Fruit fly (Drosophila melanogaster): Measurements from ENCODE around the gene CG17361.

CG17361 gene

dm6 chr3L:13964635-13965501 lies 32.1 kb upstream of the CG17361 start, which contains the start of the genes Meics, Nxf3 and ssp2 (continued):
- TF ChIP-seq Hr3 (GFP tag; optimal IDR thresholded peaks at IDR 0.05): peak; percentile 60
- no peak for TF ChIP-seq CG31388 (GFP tag; optimal IDR thresholded peaks at IDR 0.05)
- TF ChIP-seq inv (GFP tag; IDR thresholded peaks at IDR 0.05; ENCODE audit: partially characterized antibody): peak; percentile 46
- TF ChIP-seq HLHmδ (GFP tag; optimal IDR thresholded peaks at IDR 0.05): peak; percentile 27
- TF ChIP-seq Blimp-1 (GFP tag; optimal IDR thresholded peaks at IDR 0.05): peak; percentile 99
- no peak for TF ChIP-seq CG8089 (GFP tag; optimal IDR thresholded peaks at IDR 0.05)
- peak; percentile 57 for TF ChIP-seq CG2116 (GFP tag; optimal IDR thresholded peaks at IDR 0.05)
- no peak for TF ChIP-seq sd (tag; optimal IDR thresholded peaks at IDR 0.05)
- TF ChIP-seq ato (GFP tag; IDR thresholded peaks at IDR 0.05; ENCODE audit: partially characterized antibody): peak; percentile 68
- TF ChIP-seq CG32772 (GFP tag; IDR thresholded peaks at IDR 0.05): 0 out of 2 replicates have a peak, but pooled peaks have one; percentile 12
- no peak for TF ChIP-seq Max (GFP tag; optimal IDR thresholded peaks at IDR 0.05)
- no peak for TF ChIP-seq Stat92E (GFP tag; optimal IDR thresholded peaks at IDR 0.05)
- peak; percentile 13 for TF ChIP-seq Sin3A (optimal IDR thresholded peaks at IDR 0.05)
- peak; percentile 54; the same call in 2 of the 3 replicates for TF ChIP-seq zen2 (GFP tag; IDR thresholded peaks at IDR 0.05; ENCODE audit: partially characterized antibody)
- no peak for TF ChIP-seq nom (GFP tag; optimal IDR thresholded peaks at IDR 0.05)
- TF ChIP-seq chinmo (GFP tag; IDR thresholded peaks at IDR 0.05; ENCODE audit: partially characterized antibody): 0 out of 4 replicates have a peak, but pooled peaks have one; percentile 2
- peak; percentile 36; the same call in 1 of the 2 replicates for TF ChIP-seq CG32532 (GFP tag; IDR thresholded peaks at IDR 0.05)
- TF ChIP-seq dmrt11E (tag; optimal IDR thresholded peaks at IDR 0.05): peak; percentile 23
- TF ChIP-seq Jarid2 (GFP tag; optimal IDR thresholded peaks at IDR 0.05): peak; percentile 51
- no peak for TF ChIP-seq CG17359 (tag; optimal IDR thresholded peaks at IDR 0.05)
- TF ChIP-seq ewg (GFP tag; optimal IDR thresholded peaks at IDR 0.05): no peak
- TF ChIP-seq rib (GFP tag; IDR thresholded peaks at IDR 0.05): peak; percentile 17; the same call in 1 of the 2 replicates
- peak; percentile 29 for TF ChIP-seq jumu (GFP tag; optimal IDR thresholded peaks at IDR 0.05)
- TF ChIP-seq Doc3 (GFP tag; IDR thresholded peaks at IDR 0.05; ENCODE audit: partially characterized antibody): peak; percentile 54; the same call in 2 of the 3 replicates
- no peak for TF ChIP-seq CG13624 (GFP tag; optimal IDR thresholded peaks at IDR 0.05)
- TF ChIP-seq CG12942 (GFP tag; optimal IDR thresholded peaks at IDR 0.05): peak; percentile 14
- peak; percentile 5 for TF ChIP-seq NfI (GFP tag; optimal IDR thresholded peaks at IDR 0.05)
- TF ChIP-seq zfh1 (GFP tag; IDR thresholded peaks at IDR 0.05): peak; percentile 25; the same call in 1 of the 3 replicates
- 0 out of 2 replicates have a peak, but pooled peaks have one; percentile 55 for TF ChIP-seq hbn (GFP tag; IDR thresholded peaks at IDR 0.05; ENCODE audit: partially characterized antibody)
- no peak for TF ChIP-seq otp (GFP tag; IDR thresholded peaks at IDR 0.05)
- TF ChIP-seq CG2120 (GFP tag; optimal IDR thresholded peaks at IDR 0.05): peak; percentile 51
- TF ChIP-seq CG4617 (GFP tag; optimal IDR thresholded peaks at IDR 0.05; ENCODE audit: borderline replicate concordance): peak; percentile 55
- peak; percentile 77 for TF ChIP-seq sens (GFP tag)
- peak; percentile 79 for TF ChIP-seq knrl (GFP tag; IDR thresholded peaks at IDR 0.05; ENCODE audit: partially characterized antibody)
- TF ChIP-seq maf-S (GFP tag; optimal IDR thresholded peaks at IDR 0.05): no peak
- TF ChIP-seq CG18011 (GFP tag; optimal IDR thresholded peaks at IDR 0.05): no peak
- TF ChIP-seq CG2889 (GFP tag; IDR thresholded peaks at IDR 0.05): no peak
- TF ChIP-seq Lhr (GFP tag; optimal IDR thresholded peaks at IDR 0.05): peak; percentile 14
- TF ChIP-seq CG14050 (GFP tag; IDR thresholded peaks at IDR 0.05): no peak
- TF ChIP-seq Gsc (GFP tag; IDR thresholded peaks at IDR 0.05): no peak
- TF ChIP-seq CG3407 (GFP tag; optimal IDR thresholded peaks at IDR 0.05): no peak
- peak; percentile 27 for TF ChIP-seq pum (GFP tag; optimal IDR thresholded peaks at IDR 0.05)
- TF ChIP-seq Gug (GFP tag; IDR thresholded peaks at IDR 0.05): no peak; the same call in 2 of the 4 replicates
- TF ChIP-seq ci (GFP tag; IDR thresholded peaks at IDR 0.05): 0 out of 3 replicates have a peak, but pooled peaks have one; percentile 45
- no peak for TF ChIP-seq wor (GFP tag; IDR thresholded peaks at IDR 0.05)
- peak; percentile 88 for TF ChIP-seq CG14710 (tag; optimal IDR thresholded peaks at IDR 0.05)
- TF ChIP-seq CG3281 (GFP tag; optimal IDR thresholded peaks at IDR 0.05): no peak
